Worm (Caenorhabditis elegans): ENCODE data around the gene lpr-5.

lpr-5 gene

ce11 chrX:11109200-11109599 is 47.3 kb downstream of the lpr-5 start, which contains the start of gene grd-1:
Gene grd-1 (plus strand): TSS chrX:11109440.
- TF ChIP-seq skn-1 (tag; optimal IDR thresholded peaks at IDR 0.05) (no peak), ama-1 (optimal IDR thresholded peaks at IDR 0.05) (no peak), unc-62 (GFP tag; optimal IDR thresholded peaks at IDR 0.05) (no peak), nhr-11 (tag; optimal IDR thresholded peaks at IDR 0.05) (no peak), nhr-43 (tag; optimal IDR thresholded peaks at IDR 0.05; ENCODE audit: poor library complexity, severe bottlenecking) (no peak), tbx-2 (tag; optimal IDR thresholded peaks at IDR 0.05) (no peak), ceh-9 (tag; optimal IDR thresholded peaks at IDR 0.05) (no peak), ztf-4 (tag; optimal IDR thresholded peaks at IDR 0.05) (no peak), nhr-77 (tag; optimal IDR thresholded peaks at IDR 0.05) (no peak), unc-39 (tag; optimal IDR thresholded peaks at IDR 0.05) (no peak), zag-1 (tag; optimal IDR thresholded peaks at IDR 0.05) (no peak), lsy-12 (tag; optimal IDR thresholded peaks at IDR 0.05) (no peak), fkh-2 (tag; optimal IDR thresholded peaks at IDR 0.05) (no peak), ceh-28 (tag; optimal IDR thresholded peaks at IDR 0.05) (no peak), lin-15B (tag; optimal IDR thresholded peaks at IDR 0.05) (no peak), nhr-28 (tag; optimal IDR thresholded peaks at IDR 0.05) (no peak)
